Fruit fly (Drosophila melanogaster): ENCODE results near the gene CG34299.

- no peak for TF ChIP-seq Med (GFP tag)
- no peak for TF ChIP-seq NC2β (GFP tag; optimal IDR thresholded peaks at IDR 0.05)
- no peak for TF ChIP-seq hb (GFP tag; IDR thresholded peaks at IDR 0.05; ENCODE audit: partially characterized antibody)
- TF ChIP-seq Nf-YB (GFP tag; optimal IDR thresholded peaks at IDR 0.05), result no peak
- TF ChIP-seq Dref (GFP tag; IDR thresholded peaks at IDR 0.05), result no peak
- TF ChIP-seq Atf3 (GFP tag; optimal IDR thresholded peaks at IDR 0.05), result no peak
- no peak for TF ChIP-seq CG2889 (GFP tag; IDR thresholded peaks at IDR 0.05)
- TF ChIP-seq pan (optimal IDR thresholded peaks at IDR 0.05), result no peak
- TF ChIP-seq pan (GFP tag; optimal IDR thresholded peaks at IDR 0.05 in 1 of 2, IDR thresholded peaks at IDR 0.05 in 1 of 2), result no peak
- no peak for TF ChIP-seq CG1024 (GFP tag; IDR thresholded peaks at IDR 0.05)
These were observed 35.7 kb upstream of the CG34299 start, which contains the start of gene CecB for dm6 chr3R:30213697-30214096.

All from whole organism, embryonic.